Fruit fly (Drosophila melanogaster) whole organism, embryonic: ENCODE data around the gene CG33111.
A peak's percentile ranks its signal among the peaks of the same experiment; 100 is the strongest.

Source experiments
- Atf-2 ChIP-seq: fragments of 200-800 bp; sonication (Bioruptor generic); optimal IDR thresholded peaks from 2 replicates; lab custom pipeline; 2016; ENCODE audit warnings: missing biosample characterization, missing genetic modification characterization
- C15 ChIP-seq: fragments of 200-800 bp; sonication (Bioruptor generic); IDR thresholded peaks from 3 replicates; pipeline ENCODE4 v1.3.6; 2022; ENCODE audit warnings: missing biosample characterization, missing genetic modification characterization
- CG1233 ChIP-seq: fragments of 200-800 bp; sonication (Bioruptor generic); optimal IDR thresholded peaks from 4 replicates; lab custom pipeline; 2018; ENCODE audit warnings: missing biosample characterization, mild to moderate bottlenecking, missing genetic modification characterization
- CG13123 ChIP-seq: fragments of 200-800 bp; sonication (Bioruptor generic); optimal IDR thresholded peaks from 2 replicates; lab custom pipeline; 2016; ENCODE audit warnings: missing biosample characterization, missing genetic modification characterization
- CG13894 ChIP-seq: fragments of 200-800 bp; sonication (Bioruptor generic); optimal IDR thresholded peaks from 3 replicates; lab custom pipeline; 2018; ENCODE audit warnings: missing biosample characterization, mild to moderate bottlenecking, missing genetic modification characterization, moderate library complexity
- CG14014 ChIP-seq: fragments of 200-800 bp; sonication (Bioruptor generic); IDR thresholded peaks from 2 replicates; pipeline ENCODE4 v1.3.6; 2022; ENCODE audit warnings: missing biosample characterization, missing genetic modification characterization
- CG1603 ChIP-seq: fragments of 200-800 bp; sonication (Bioruptor generic); optimal IDR thresholded peaks from 2 replicates; lab custom pipeline; 2019; ENCODE audit warnings: missing biosample characterization, mild to moderate bottlenecking, missing genetic modification characterization, moderate library complexity
- CG1647 ChIP-seq: fragments of 200-800 bp; sonication (Bioruptor generic); optimal IDR thresholded peaks from 3 replicates; lab custom pipeline; 2016; ENCODE audit warnings: missing biosample characterization, missing genetic modification characterization
- CG17612 ChIP-seq: fragments of 200-800 bp; sonication (Bioruptor generic); IDR thresholded peaks from 2 replicates; pipeline ENCODE4 v1.3.6; 2022; ENCODE audit warnings: missing biosample characterization, missing genetic modification characterization
- CG17802 ChIP-seq: fragments of 200-800 bp; sonication (Bioruptor generic); optimal IDR thresholded peaks from 2 replicates; lab custom pipeline; 2018; ENCODE audit warnings: missing biosample characterization, mild to moderate bottlenecking, missing genetic modification characterization, moderate library complexity
- CG18599 ChIP-seq: fragments of 200-800 bp; sonication (Bioruptor generic); optimal IDR thresholded peaks from 3 replicates; lab custom pipeline; 2017; ENCODE audit warnings: missing biosample characterization, missing genetic modification characterization, mild to moderate bottlenecking, moderate library complexity, missing genetic modification reagents
- CG3407 ChIP-seq: fragments of 200-800 bp; sonication (Bioruptor generic); optimal IDR thresholded peaks from 2 replicates; lab custom pipeline; 2018; ENCODE audit warnings: missing biosample characterization, mild to moderate bottlenecking, missing genetic modification characterization
- CG4707 ChIP-seq: fragments of 200-800 bp; sonication (Bioruptor generic); optimal IDR thresholded peaks from 2 replicates; lab custom pipeline; 2018; ENCODE audit warnings: missing biosample characterization, mild to moderate bottlenecking, missing genetic modification characterization, moderate library complexity
- CG5953 ChIP-seq: fragments of 200-800 bp; sonication (Bioruptor generic); IDR thresholded peaks from 2 replicates; pipeline ENCODE4 v1.3.6; 2022; ENCODE audit warnings: missing biosample characterization, missing genetic modification characterization
- CG8478 ChIP-seq: fragments of >200 bp; optimal IDR thresholded peaks from 2 replicates; lab custom pipeline; 2018
- CG9727 ChIP-seq: fragments of 200-800 bp; sonication (Bioruptor generic); optimal IDR thresholded peaks from 3 replicates; lab custom pipeline; 2017; ENCODE audit warnings: missing biosample characterization, mild to moderate bottlenecking, missing genetic modification characterization
- CG9932 ChIP-seq: fragments of 200-800 bp; sonication (Bioruptor generic); IDR thresholded peaks from 2 replicates; pipeline ENCODE4 v1.3.6; 2022; ENCODE audit warnings: missing biosample characterization, missing genetic modification characterization
- Dfd ChIP-seq, 2 experiments: fragments of >200 bp; optimal IDR thresholded peaks; 2 replicates each; lab custom pipeline; 2017; ENCODE audit warnings: missing biosample characterization in 2 of 2, missing genetic modification characterization in 2 of 2
- Dp ChIP-seq: fragments of 200-800 bp; sonication (Bioruptor generic); optimal IDR thresholded peaks from 2 replicates; lab custom pipeline; 2018; ENCODE audit warnings: missing biosample characterization, mild to moderate bottlenecking, missing genetic modification characterization, moderate library complexity
- E2f1 ChIP-seq: fragments of 200-800 bp; sonication (Bioruptor generic); IDR thresholded peaks from 2 replicates; pipeline ENCODE4 v1.3.6; 2022; ENCODE audit warnings: missing biosample characterization, missing genetic modification characterization
- ERR ChIP-seq: fragments of 200-800 bp; sonication (Bioruptor generic); optimal IDR thresholded peaks from 2 replicates; lab custom pipeline; 2016; ENCODE audit warnings: missing biosample characterization, missing genetic modification characterization
- HHEX ChIP-seq: fragments of 200-800 bp; sonication (Bioruptor generic); optimal IDR thresholded peaks from 3 replicates; lab custom pipeline; 2017; ENCODE audit warnings: missing biosample characterization, mild to moderate bottlenecking, missing genetic modification characterization, missing genetic modification reagents
- HLH54F ChIP-seq: fragments of 200-800 bp; sonication (Bioruptor generic); optimal IDR thresholded peaks from 3 replicates; lab custom pipeline; 2016; ENCODE audit warnings: missing biosample characterization, missing genetic modification characterization
- Mes4 ChIP-seq: fragments of 200-800 bp; sonication (Bioruptor generic); optimal IDR thresholded peaks from 2 replicates; lab custom pipeline; 2016; ENCODE audit warnings: missing biosample characterization, missing genetic modification characterization
- Oaz ChIP-seq: fragments of 200-800 bp; sonication (Bioruptor generic); IDR thresholded peaks from 2 replicates; pipeline ENCODE4 v1.3.6; 2022; ENCODE audit warnings: missing biosample characterization, missing genetic modification characterization
- Pdp1 ChIP-seq, 2 experiments: fragments of 200-800 bp; sonication (Bioruptor generic); optimal IDR thresholded peaks; 3 replicates each; lab custom pipeline; 2016; ENCODE audit warnings: missing biosample characterization in 2 of 2, missing genetic modification characterization in 2 of 2, mild to moderate bottlenecking in 1 of 2, moderate library complexity in 1 of 2
- Sin3A ChIP-seq: fragments of >200 bp; optimal IDR thresholded peaks from 2 replicates; lab custom pipeline; 2018
- Spps ChIP-seq: fragments of 200-800 bp; sonication (Bioruptor generic); optimal IDR thresholded peaks from 2 replicates; lab custom pipeline; 2018; ENCODE audit warnings: missing biosample characterization, mild to moderate bottlenecking, missing genetic modification characterization
- Xrp1 ChIP-seq: fragments of 200-800 bp; sonication (Bioruptor generic); IDR thresholded peaks from 2 replicates; pipeline ENCODE4 v1.3.6; 2022; ENCODE audit warnings: missing biosample characterization, missing genetic modification characterization
- ab ChIP-seq: fragments of 200-800 bp; sonication (Bioruptor generic); optimal IDR thresholded peaks from 2 replicates; lab custom pipeline; 2016; ENCODE audit warnings: missing biosample characterization, missing genetic modification characterization
- abd-A ChIP-seq: fragments of 200-800 bp; sonication (Bioruptor generic); optimal IDR thresholded peaks from 3 replicates; lab custom pipeline; 2019; ENCODE audit warnings: missing biosample characterization, mild to moderate bottlenecking, missing genetic modification characterization, moderate library complexity
- cg ChIP-seq: fragments of 200-800 bp; sonication (Bioruptor generic); optimal IDR thresholded peaks from 3 replicates; lab custom pipeline; 2019; ENCODE audit warnings: missing biosample characterization, mild to moderate bottlenecking, missing genetic modification characterization, moderate library complexity
- fd64A ChIP-seq: fragments of 200-800 bp; sonication (Bioruptor generic); optimal IDR thresholded peaks from 3 replicates; lab custom pipeline; 2018; ENCODE audit warnings: missing biosample characterization, mild to moderate bottlenecking, missing genetic modification characterization
- gem ChIP-seq: fragments of 200-800 bp; sonication (Bioruptor generic); optimal IDR thresholded peaks from 2 replicates; lab custom pipeline; 2019; ENCODE audit warnings: missing biosample characterization, mild to moderate bottlenecking, missing genetic modification characterization, moderate library complexity
- h ChIP-seq: fragments of >200 bp; optimal IDR thresholded peaks from 2 replicates; lab custom pipeline; 2017
- insv ChIP-seq, 2 experiments: fragments of 200-800 bp; sonication (Bioruptor generic); optimal IDR thresholded peaks; 3 replicates each; lab custom pipeline; 2016 to 2018; ENCODE audit warnings: missing biosample characterization in 2 of 2, missing genetic modification characterization in 2 of 2
- jumu ChIP-seq: fragments of 200-800 bp; sonication (Bioruptor generic); optimal IDR thresholded peaks from 3 replicates; lab custom pipeline; 2016; ENCODE audit warnings: missing biosample characterization, missing genetic modification characterization
- ken ChIP-seq: fragments of 200-800 bp; sonication (Bioruptor generic); IDR thresholded peaks from 3 replicates; pipeline ENCODE4 v1.3.6; 2022; ENCODE audit warnings: missing biosample characterization, missing genetic modification characterization
- lov ChIP-seq, 2 experiments: fragments of 200-800 bp in 1 of 2; fragments of >200 bp in 1 of 2; sonication (Bioruptor generic) in 1 of 2; IDR thresholded peaks in 1 of 2; optimal IDR thresholded peaks in 1 of 2; 2 replicates in 1 of 2; 3 replicates in 1 of 2; pipeline versions ENCODE4 v1.3.6 to Lab custom; 2017 to 2022; ENCODE audit warnings: missing biosample characterization in 1 of 2, missing genetic modification characterization in 1 of 2
- luna ChIP-seq: fragments of 200-800 bp; sonication (Bioruptor generic); optimal IDR thresholded peaks from 2 replicates; lab custom pipeline; 2016; ENCODE audit warnings: missing biosample characterization, missing genetic modification characterization
- nom ChIP-seq: fragments of 200-800 bp; sonication (Bioruptor generic); optimal IDR thresholded peaks from 2 replicates; lab custom pipeline; 2017; ENCODE audit warnings: missing biosample characterization, missing genetic modification characterization, mild to moderate bottlenecking, moderate library complexity, missing genetic modification reagents
- pb ChIP-seq: fragments of 200-800 bp; sonication (Bioruptor generic); optimal IDR thresholded peaks from 3 replicates; lab custom pipeline; 2016; ENCODE audit warnings: missing biosample characterization, missing genetic modification characterization
- pum ChIP-seq: fragments of 200-800 bp; sonication (Bioruptor generic); optimal IDR thresholded peaks from 2 replicates; lab custom pipeline; 2016; ENCODE audit warnings: missing biosample characterization, missing genetic modification characterization
- ro ChIP-seq: fragments of 200-800 bp; sonication (Bioruptor generic); IDR thresholded peaks from 2 replicates; pipeline ENCODE4 v1.3.6; 2022; ENCODE audit warnings: missing biosample characterization, missing genetic modification characterization
- sr ChIP-seq: fragments of 200-800 bp; sonication (Bioruptor generic); IDR thresholded peaks from 3 replicates; pipeline ENCODE4 v1.3.6; 2022; ENCODE audit warnings: missing biosample characterization, missing genetic modification characterization
- stwl ChIP-seq: fragments of 200-800 bp; sonication (Bioruptor generic); optimal IDR thresholded peaks from 3 replicates; lab custom pipeline; 2018; ENCODE audit warnings: missing biosample characterization, mild to moderate bottlenecking, missing genetic modification characterization, moderate library complexity
- tin ChIP-seq: fragments of 200-800 bp; sonication (Bioruptor generic); optimal IDR thresholded peaks from 3 replicates; lab custom pipeline; 2016; ENCODE audit warnings: missing biosample characterization, missing genetic modification characterization
- tll ChIP-seq, 2 experiments: fragments of 200-800 bp in 1 of 2; fragments of >200 bp in 1 of 2; sonication (Bioruptor generic) in 1 of 2; optimal IDR thresholded peaks; 2 replicates each; lab custom pipeline; 2017 to 2019; ENCODE audit warnings: missing biosample characterization in 2 of 2, missing genetic modification characterization in 2 of 2, mild to moderate bottlenecking in 1 of 2, moderate library complexity in 1 of 2
- trem ChIP-seq: fragments of 200-800 bp; optimal IDR thresholded peaks from 3 replicates; lab custom pipeline; 2019; ENCODE audit warnings: missing biosample characterization, mild to moderate bottlenecking, missing genetic modification characterization, moderate library complexity
- usp ChIP-seq: fragments of >200 bp; optimal IDR thresholded peaks from 2 replicates; lab custom pipeline; 2017; ENCODE audit warnings: missing biosample characterization, missing genetic modification characterization
- vfl ChIP-seq: fragments of 200-800 bp; sonication (Bioruptor generic); optimal IDR thresholded peaks from 2 replicates; lab custom pipeline; 2016; ENCODE audit warnings: missing biosample characterization, missing genetic modification characterization
- zen ChIP-seq: fragments of 200-800 bp; sonication (Bioruptor generic); optimal IDR thresholded peaks from 3 replicates; lab custom pipeline; 2018; ENCODE audit warnings: missing biosample characterization, mild to moderate bottlenecking, missing genetic modification characterization, moderate library complexity

Gene CG33111

DNA sequence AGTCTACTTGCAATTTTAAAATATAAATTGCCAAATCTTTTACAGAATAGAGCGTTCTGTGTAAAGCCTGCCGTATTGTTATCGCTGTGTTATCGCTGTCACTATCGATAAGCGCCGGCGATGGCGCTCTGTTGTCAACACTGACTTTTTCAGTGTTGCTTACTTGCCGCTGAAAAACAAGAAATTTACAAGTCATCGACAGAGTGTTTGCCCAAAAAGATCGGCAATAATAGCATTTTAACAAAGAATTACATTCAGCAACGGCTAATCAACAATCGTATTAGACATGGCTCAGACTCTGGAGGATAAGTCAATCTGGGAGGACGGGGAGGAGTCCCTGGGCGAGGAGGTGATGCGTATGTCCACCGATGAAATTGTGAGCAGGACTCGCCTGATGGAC is 66.3 kb downstream of the CG33111 start, which contains the start of the genes RanBP3 and Rpt5 (continued):
- TF ChIP-seq CG14014 (0 out of 2 replicates have a peak, but pooled peaks have one; percentile 30), HHEX (GFP tag; lab: Kevin White, UChicago) (no peak), vfl (peak; percentile 68), CG17802 (no peak), Dp (peak; percentile 55), ken (GFP tag; lab: Robert Waterston, UW) (peak; percentile 62; the same call in 1 of the 3 replicates), C15 (no peak), CG5953 (GFP tag; lab: Robert Waterston, UW) (no peak), nom (GFP tag; lab: Kevin White, UChicago) (peak; percentile 62), CG9727 (GFP tag; lab: Kevin White, UChicago) (no peak), CG9932 (GFP tag; lab: Robert Waterston, UW) (peak; percentile 83), tin (GFP tag; lab: Kevin White, UChicago) (peak; percentile 67), cg (GFP tag; lab: Kevin White, UChicago) (no peak), Mes4 (GFP tag; lab: Kevin White, UChicago) (peak; percentile 9), Spps (tag; lab: Kevin White, UChicago) (no peak), tll (GFP tag; optimal IDR thresholded peaks at IDR 0.05; lab: Kevin White, UChicago) (no peak), fd64A (GFP tag; lab: Kevin White, UChicago) (no peak), CG1647 (GFP tag; lab: Kevin White, UChicago) (peak; percentile 56), Sin3A (lab: Kevin White, UChicago) (peak; percentile 69), Dfd (GFP tag; optimal IDR thresholded peaks at IDR 0.05; lab: Kevin White, UChicago) (no peak), Xrp1 (GFP tag; lab: Robert Waterston, UW) (no peak), CG18599 (peak; percentile 59), CG13123 (GFP tag; lab: Kevin White, UChicago) (no peak), stwl (tag; lab: Kevin White, UChicago) (peak; percentile 93), insv (GFP tag; optimal IDR thresholded peaks at IDR 0.05; lab: Kevin White, UChicago) (peak in 1 of 2 experiments; percentile 15), abd-A (tag; lab: Kevin White, UChicago) (no peak), ro (GFP tag; lab: Robert Waterston, UW) (no peak), ab (no peak), luna (GFP tag; lab: Kevin White, UChicago) (peak; percentile 69), h (lab: Kevin White, UChicago) (no peak), gem (no peak), lov (optimal IDR thresholded peaks at IDR 0.05; lab: Kevin White, UChicago) (no peak), lov (GFP tag; IDR thresholded peaks at IDR 0.05; lab: Robert Waterston, UW) (no peak), ERR (GFP tag; lab: Kevin White, UChicago) (peak; percentile 77), CG1603 (no peak), Pdp1 (GFP tag; optimal IDR thresholded peaks at IDR 0.05; lab: Kevin White, UChicago) (peak; percentile 45 to 68), CG1233 (peak; percentile 27), pb (GFP tag; lab: Kevin White, UChicago) (peak; percentile 36), HLH54F (peak; percentile 71), CG13894 (tag; lab: Kevin White, UChicago) (no peak), pum (GFP tag; lab: Kevin White, UChicago) (peak; percentile 34), trem (tag; lab: Kevin White, UChicago) (peak; percentile 34), CG4707 (GFP tag; lab: Kevin White, UChicago) (peak; percentile 31), CG8478 (lab: Kevin White, UChicago) (no peak), usp (GFP tag; lab: Kevin White, UChicago) (no peak), jumu (GFP tag; lab: Kevin White, UChicago) (peak; percentile 49), Oaz (GFP tag; lab: Robert Waterston, UW) (no peak), Atf-2 (GFP tag; lab: Kevin White, UChicago) (peak; percentile 48), zen (tag; lab: Kevin White, UChicago) (no peak), CG3407 (GFP tag; lab: Kevin White, UChicago) (no peak), sr (GFP tag; lab: Robert Waterston, UW) (no peak), E2f1 (GFP tag; lab: Robert Waterston, UW) (peak; percentile 51; the same call in 1 of the 2 replicates), CG17612 (GFP tag; lab: Robert Waterston, UW) (peak; percentile 51; the same call in 1 of the 2 replicates)
